Fruit fly (Drosophila melanogaster): ENCODE measurements around the gene Myo61F.

Myo61F gene

dm6 chr3L:1307005-1307632 lies 11.2 kb upstream of the Myo61F start, which contains the start of the genes Ctr9 and Nt5a (continued):
- TF ChIP-seq phol (tag; optimal IDR thresholded peaks at IDR 0.05) (peak; percentile 47), Elba2 (GFP tag; optimal IDR thresholded peaks at IDR 0.05) (no peak), Hr78 (GFP tag; optimal IDR thresholded peaks at IDR 0.05) (peak in 1 of 2 experiments; percentile 42), CG10979 (tag; optimal IDR thresholded peaks at IDR 0.05) (peak; percentile 13), ara (GFP tag; IDR thresholded peaks at IDR 0.05) (no peak), usp (GFP tag; optimal IDR thresholded peaks at IDR 0.05) (no peak), CG6689 (GFP tag; IDR thresholded peaks at IDR 0.05) (no peak), gt (GFP tag; IDR thresholded peaks at IDR 0.05) (no peak), CG3838 (GFP tag; optimal IDR thresholded peaks at IDR 0.05) (no peak), esg (GFP tag; conservative IDR thresholded peaks at IDR 0.05) (no peak), CG17568 (GFP tag; optimal IDR thresholded peaks at IDR 0.05) (no peak), TFAM (GFP tag; optimal IDR thresholded peaks at IDR 0.05) (no peak), fd96Cb (tag; optimal IDR thresholded peaks at IDR 0.05) (no peak), Ravus (GFP tag; IDR thresholded peaks at IDR 0.05) (no peak), ttk (GFP tag; IDR thresholded peaks at IDR 0.05) (no peak), B-H2 (GFP tag; optimal IDR thresholded peaks at IDR 0.05) (peak; percentile 87), CG14667 (GFP tag; IDR thresholded peaks at IDR 0.05) (no peak), ewg (GFP tag; optimal IDR thresholded peaks at IDR 0.05) (no peak), YL-1 (GFP tag; optimal IDR thresholded peaks at IDR 0.05) (peak; percentile 91), CG31441 (GFP tag; IDR thresholded peaks at IDR 0.05) (no peak), insv (GFP tag; optimal IDR thresholded peaks at IDR 0.05) (peak in 1 of 2 experiments; percentile 71), en (GFP tag; optimal IDR thresholded peaks at IDR 0.05) (peak; percentile 14), CG4617 (GFP tag; optimal IDR thresholded peaks at IDR 0.05; ENCODE audit: borderline replicate concordance) (peak; percentile 98), nmo (GFP tag; optimal IDR thresholded peaks at IDR 0.05) (peak; percentile 67), CG15514 (GFP tag; optimal IDR thresholded peaks at IDR 0.05) (peak; percentile 94), trh (GFP tag; optimal IDR thresholded peaks at IDR 0.05) (no peak), CG11247 (GFP tag; IDR thresholded peaks at IDR 0.05) (peak; percentile 67; the same call in 1 of the 2 replicates), CG17802 (tag; optimal IDR thresholded peaks at IDR 0.05) (peak; percentile 62), NfI (GFP tag; optimal IDR thresholded peaks at IDR 0.05) (peak; percentile 66), lbe (GFP tag; optimal IDR thresholded peaks at IDR 0.05) (no peak), CG33557 (GFP tag; optimal IDR thresholded peaks at IDR 0.05) (peak; percentile 19), sug (tag; optimal IDR thresholded peaks at IDR 0.05) (peak; percentile 75), lov (optimal IDR thresholded peaks at IDR 0.05) (no peak), lov (GFP tag; IDR thresholded peaks at IDR 0.05) (no peak), pita (GFP tag; optimal IDR thresholded peaks at IDR 0.05) (no peak), mam (GFP tag; optimal IDR thresholded peaks at IDR 0.05) (peak; percentile 81), C15 (GFP tag; IDR thresholded peaks at IDR 0.05) (0 out of 3 replicates have a peak, but pooled peaks have one; percentile 27), CG2129 (GFP tag; IDR thresholded peaks at IDR 0.05; ENCODE audit: partially characterized antibody) (peak; percentile 54; the same call in 1 of the 2 replicates), pan (optimal IDR thresholded peaks at IDR 0.05) (no peak), pan (GFP tag; optimal IDR thresholded peaks at IDR 0.05 in 1 of 2, IDR thresholded peaks at IDR 0.05 in 1 of 2) (no peak), CG11695 (GFP tag; IDR thresholded peaks at IDR 0.05) (no peak), CG8388 (GFP tag; optimal IDR thresholded peaks at IDR 0.05) (peak; percentile 27), CG10321 (GFP tag; IDR thresholded peaks at IDR 0.05) (no peak), BEAF-32 (GFP tag; optimal IDR thresholded peaks at IDR 0.05) (peak; percentile 79), CG11093 (GFP tag; IDR thresholded peaks at IDR 0.05) (no peak), Optix (GFP tag; IDR thresholded peaks at IDR 0.05) (no peak), CG4424 (GFP tag; optimal IDR thresholded peaks at IDR 0.05) (peak; percentile 5), dati (GFP tag; IDR thresholded peaks at IDR 0.05) (no peak), CG7987 (GFP tag; optimal IDR thresholded peaks at IDR 0.05) (peak; percentile 42), nerfin-1 (tag; optimal IDR thresholded peaks at IDR 0.05) (peak; percentile 69)

Data from whole organism, embryonic.